Worm (Caenorhabditis elegans) whole organism, late embryonic: ENCODE data around the gene K07E8.6.

Experiments
- ceh-22 ChIP-seq: sonication (generic microtip); optimal IDR thresholded peaks from 2 replicates; lab custom pipeline; 2017; ENCODE audit warnings: missing biosample characterization, missing genetic modification characterization
- ceh-24 ChIP-seq: sonication (generic microtip); optimal IDR thresholded peaks from 2 replicates; lab custom pipeline; 2016; ENCODE audit warnings: mild to moderate bottlenecking, missing genetic modification characterization, missing compliant biosample characterization

- no peak for TF ChIP-seq ceh-24 (tag; lab: Kevin White, UChicago)
- no peak for TF ChIP-seq ceh-22 (tag; lab: Kevin White, UChicago)
Measured at ce11 chrII:587533-587932, 51.8 kb downstream of the K07E8.6 start, which contains the start of gene fbxb-34.
